Fruit fly (Drosophila melanogaster) whole organism, larva: ENCODE results near the gene teq.

Experiments
- noc ChIP-seq: fragments of 200-800 bp; sonication (Bioruptor generic); optimal IDR thresholded peaks from 3 replicates; lab custom pipeline; 2019; ENCODE audit warnings: missing biosample characterization, mild to moderate bottlenecking, missing genetic modification characterization, moderate library complexity

Gene teq

dm6 chr3L:9074285-9074684, at the start of gene teq:
TSS of gene teq (plus strand) at chr3L:9074643.
- TF ChIP-seq noc, result no peak

dm6 chr3L:9024741-9025140, 49.7 kb upstream of the teq start:
- no peak for TF ChIP-seq noc

dm6 chr3L:9025178-9025577, 49.3 kb upstream of the teq start:
- TF ChIP-seq noc, result peak; percentile 36

- TF ChIP-seq noc, result peak; percentile 47
These were observed 48.8 kb upstream of the teq start for dm6 chr3L:9025680-9026079.

dm6 chr3L:9026568-9026967, 47.9 kb upstream of the teq start:
- TF ChIP-seq noc, result no peak

dm6 chr3L:9027122-9027696, 47.2 kb upstream of the teq start:
- no peak for TF ChIP-seq noc

dm6 chr3L:9028057-9028456, 46.4 kb upstream of the teq start:
- no peak for TF ChIP-seq noc

- TF ChIP-seq noc, result no peak
These were observed 45.2 kb upstream of the teq start for dm6 chr3L:9029183-9029789.

dm6 chr3L:9032871-9033270, 41.6 kb upstream of the teq start:
- no peak for TF ChIP-seq noc

- no peak for TF ChIP-seq noc
These were observed 40.9 kb upstream of the teq start for dm6 chr3L:9033537-9033936.

dm6 chr3L:9033999-9034626, 40.3 kb upstream of the teq start:
- no peak for TF ChIP-seq noc

- no peak for TF ChIP-seq noc
These were observed 36.8 kb upstream of the teq start for dm6 chr3L:9037608-9038007.

dm6 chr3L:9039189-9039588, 35.3 kb upstream of the teq start:
- no peak for TF ChIP-seq noc

dm6 chr3L:9041042-9041477, 33.4 kb upstream of the teq start, which contains the start of gene Doc1:
TSS of gene Doc1 (plus strand) at chr3L:9041375.
- no peak for TF ChIP-seq noc

dm6 chr3L:9042200-9042988, 32.0 kb upstream of the teq start:
- TF ChIP-seq noc, result no peak

dm6 chr3L:9043648-9044047, 30.8 kb upstream of the teq start:
- no peak for TF ChIP-seq noc

- TF ChIP-seq noc, result no peak
These were observed 29.5 kb upstream of the teq start for dm6 chr3L:9044896-9045295.

dm6 chr3L:9045318-9045717, 29.1 kb upstream of the teq start:
- TF ChIP-seq noc, result peak; percentile 11
